Fruit fly (Drosophila melanogaster) whole organism, prepupa: ENCODE results near the gene CG5342.

Experiments used
- Blimp-1 ChIP-seq: fragments of 200-800 bp; sonication (Bioruptor generic); optimal IDR thresholded peaks from 3 replicates; lab custom pipeline; 2017; ENCODE audit warnings: missing biosample characterization, missing genetic modification characterization, mild to moderate bottlenecking, moderate library complexity, missing genetic modification reagents
- CG10631 ChIP-seq: fragments of 200-800 bp; sonication (Bioruptor generic); optimal IDR thresholded peaks from 2 replicates; lab custom pipeline; 2016; ENCODE audit warnings: missing biosample characterization, missing genetic modification characterization
- CG11762 ChIP-seq: fragments of 200-800 bp; sonication (Bioruptor generic); optimal IDR thresholded peaks from 3 replicates; lab custom pipeline; 2016; ENCODE audit warnings: missing biosample characterization, missing genetic modification characterization; ENCODE audit not compliant: insufficient read depth
- CG11902 ChIP-seq: fragments of 200-800 bp; sonication (Bioruptor generic); optimal IDR thresholded peaks from 3 replicates; lab custom pipeline; 2016; ENCODE audit warnings: missing biosample characterization, missing genetic modification characterization
- CG15336 ChIP-seq: fragments of 200-800 bp; sonication (Bioruptor generic); IDR thresholded peaks from 2 replicates; pipeline ENCODE4 v1.3.6; 2022; ENCODE audit warnings: missing biosample characterization, missing genetic modification characterization
- CG1621 ChIP-seq: fragments of 200-800 bp; sonication (Bioruptor generic); optimal IDR thresholded peaks from 3 replicates; lab custom pipeline; 2018; ENCODE audit warnings: missing biosample characterization, mild to moderate bottlenecking, missing genetic modification characterization
- CG16779 ChIP-seq: fragments of 200-800 bp; sonication (Bioruptor generic); optimal IDR thresholded peaks from 3 replicates; lab custom pipeline; 2017; ENCODE audit warnings: missing biosample characterization, mild to moderate bottlenecking, missing genetic modification characterization
- CG3032 ChIP-seq: fragments of 200-800 bp; optimal IDR thresholded peaks from 2 replicates; lab custom pipeline; 2019; ENCODE audit warnings: missing biosample characterization, mild to moderate bottlenecking, missing genetic modification characterization, moderate library complexity
- CG32006 ChIP-seq: fragments of 200-800 bp; sonication (Bioruptor generic); optimal IDR thresholded peaks from 3 replicates; lab custom pipeline; 2017; ENCODE audit warnings: missing biosample characterization, mild to moderate bottlenecking, missing genetic modification characterization
- CG34406 ChIP-seq: fragments of 200-800 bp; sonication (Bioruptor generic); optimal IDR thresholded peaks from 3 replicates; lab custom pipeline; 2016; ENCODE audit warnings: missing biosample characterization, missing genetic modification characterization
- CG3919 ChIP-seq: fragments of 200-800 bp; sonication (Bioruptor generic); optimal IDR thresholded peaks from 3 replicates; lab custom pipeline; 2016; ENCODE audit warnings: missing biosample characterization, missing genetic modification characterization
- CG4318 ChIP-seq: fragments of 200-800 bp; sonication (Bioruptor generic); optimal IDR thresholded peaks from 3 replicates; lab custom pipeline; 2017; ENCODE audit warnings: missing biosample characterization, mild to moderate bottlenecking, missing genetic modification characterization
- CG6163 ChIP-seq: fragments of 200-800 bp; sonication (Bioruptor generic); IDR thresholded peaks from 3 replicates; pipeline ENCODE4 v1.3.6; 2022; ENCODE audit warnings: missing biosample characterization, missing genetic modification characterization
- CG6276 ChIP-seq: fragments of 200-800 bp; sonication (Bioruptor generic); optimal IDR thresholded peaks from 2 replicates; lab custom pipeline; 2017; ENCODE audit warnings: missing biosample characterization, mild to moderate bottlenecking, missing genetic modification characterization
- CG6808 ChIP-seq: fragments of 200-800 bp; sonication (Bioruptor generic); optimal IDR thresholded peaks from 3 replicates; lab custom pipeline; 2017; ENCODE audit warnings: missing biosample characterization, missing genetic modification characterization, mild to moderate bottlenecking, moderate library complexity, missing genetic modification reagents
- CG6854 ChIP-seq: fragments of 200-800 bp; sonication (Bioruptor generic); optimal IDR thresholded peaks from 2 replicates; lab custom pipeline; 2017; ENCODE audit warnings: missing biosample characterization, mild to moderate bottlenecking, missing genetic modification characterization
- CG7368 ChIP-seq: fragments of 200-800 bp; sonication (Bioruptor generic); optimal IDR thresholded peaks from 3 replicates; lab custom pipeline; 2016; ENCODE audit warnings: missing biosample characterization, missing genetic modification characterization
- CG8119 ChIP-seq: fragments of 200-800 bp; sonication (Bioruptor generic); IDR thresholded peaks from 3 replicates; pipeline ENCODE4 v1.3.6; 2022; ENCODE audit warnings: missing biosample characterization, missing genetic modification characterization
- CG8632 ChIP-seq: fragments of 200-800 bp; sonication (Bioruptor generic); optimal IDR thresholded peaks from 3 replicates; lab custom pipeline; 2016; ENCODE audit warnings: missing biosample characterization, missing genetic modification characterization
- CG9139 ChIP-seq: fragments of 200-800 bp; sonication (Bioruptor generic); optimal IDR thresholded peaks from 3 replicates; lab custom pipeline; 2017; ENCODE audit warnings: missing biosample characterization, mild to moderate bottlenecking, missing genetic modification characterization
- Eip75B ChIP-seq: fragments of 200-800 bp; sonication (Bioruptor generic); optimal IDR thresholded peaks from 3 replicates; lab custom pipeline; 2016; ENCODE audit warnings: missing biosample characterization, missing genetic modification characterization
- Eip78C ChIP-seq: fragments of 200-800 bp; sonication (Bioruptor generic); peaks from one replicate; lab custom pipeline; 2016; ENCODE audit warnings: missing biosample characterization, missing genetic modification characterization
- Eip93F ChIP-seq: fragments of 200-800 bp; sonication (Bioruptor generic); optimal IDR thresholded peaks from 2 replicates; lab custom pipeline; 2016; ENCODE audit warnings: missing biosample characterization, mild to moderate bottlenecking, missing genetic modification characterization
- Ets21C ChIP-seq: fragments of 200-800 bp; sonication (Bioruptor generic); optimal IDR thresholded peaks from 3 replicates; lab custom pipeline; 2016; ENCODE audit warnings: missing biosample characterization, missing genetic modification characterization
- Ets96B ChIP-seq: fragments of 200-800 bp; optimal IDR thresholded peaks from 2 replicates; lab custom pipeline; 2019; ENCODE audit warnings: missing biosample characterization, mild to moderate bottlenecking, missing genetic modification characterization, moderate library complexity
- Hr38 ChIP-seq: sonication (Bioruptor generic); optimal IDR thresholded peaks from 2 replicates; lab custom pipeline; 2016; ENCODE audit warnings: missing biosample characterization, missing genetic modification characterization
- Lpt ChIP-seq: fragments of 200-800 bp; sonication (Bioruptor generic); optimal IDR thresholded peaks from 3 replicates; lab custom pipeline; 2016; ENCODE audit warnings: missing biosample characterization, missing genetic modification characterization
- Met ChIP-seq: fragments of 200-800 bp; sonication (Bioruptor generic); optimal IDR thresholded peaks from 3 replicates; lab custom pipeline; 2016; ENCODE audit warnings: missing biosample characterization, missing genetic modification characterization
- Smox ChIP-seq: fragments of 200-800 bp; sonication (Bioruptor generic); optimal IDR thresholded peaks from 3 replicates; lab custom pipeline; 2016; ENCODE audit warnings: missing biosample characterization, missing genetic modification characterization
- Sox102F ChIP-seq: fragments of 200-800 bp; sonication (Bioruptor generic); optimal IDR thresholded peaks from 2 replicates; lab custom pipeline; 2016; ENCODE audit warnings: missing biosample characterization, mild to moderate bottlenecking, missing genetic modification characterization
- Sox14 ChIP-seq: fragments of 200-800 bp; sonication (Bioruptor generic); optimal IDR thresholded peaks from 3 replicates; lab custom pipeline; 2016; ENCODE audit warnings: missing biosample characterization, missing genetic modification characterization
- achi ChIP-seq: fragments of 200-800 bp; sonication (Bioruptor generic); optimal IDR thresholded peaks from 3 replicates; lab custom pipeline; 2016; ENCODE audit warnings: missing biosample characterization, missing genetic modification characterization
- eg ChIP-seq: fragments of 200-800 bp; sonication (Bioruptor generic); IDR thresholded peaks from 3 replicates; pipeline ENCODE4 v1.3.6; 2022; ENCODE audit warnings: missing biosample characterization, missing genetic modification characterization
- esn ChIP-seq: fragments of 200-800 bp; sonication (Bioruptor generic); optimal IDR thresholded peaks from 2 replicates; lab custom pipeline; 2016; ENCODE audit warnings: missing biosample characterization, mild to moderate bottlenecking, missing genetic modification characterization, moderate library complexity
- fd85E ChIP-seq: fragments of 200-800 bp; sonication (Bioruptor generic); optimal IDR thresholded peaks from 3 replicates; lab custom pipeline; 2016; ENCODE audit warnings: missing biosample characterization, missing genetic modification characterization
- fkh ChIP-seq: fragments of 200-800 bp; sonication (Bioruptor generic); optimal IDR thresholded peaks from 3 replicates; lab custom pipeline; 2017; ENCODE audit warnings: missing biosample characterization, mild to moderate bottlenecking, missing genetic modification characterization, moderate library complexity
- net ChIP-seq: fragments of 200-800 bp; sonication (Bioruptor generic); optimal IDR thresholded peaks from 3 replicates; lab custom pipeline; 2016; ENCODE audit warnings: missing biosample characterization, missing genetic modification characterization
- pdm3 ChIP-seq: fragments of 200-800 bp; sonication (Bioruptor generic); optimal IDR thresholded peaks from 3 replicates; lab custom pipeline; 2016; ENCODE audit warnings: missing biosample characterization, missing genetic modification characterization
- salr ChIP-seq, 2 experiments: fragments of 200-800 bp; sonication (Bioruptor generic); optimal IDR thresholded peaks; 3 replicates each; lab custom pipeline; 2016 to 2018; ENCODE audit warnings: missing biosample characterization in 2 of 2, missing genetic modification characterization in 2 of 2, mild to moderate bottlenecking in 1 of 2
- ss ChIP-seq, 2 experiments: fragments of 200-800 bp; sonication (Bioruptor generic); optimal IDR thresholded peaks; 2 replicates in 1 of 2; 3 replicates in 1 of 2; lab custom pipeline; 2017 to 2018; ENCODE audit warnings: mild to moderate bottlenecking in 2 of 2, missing biosample characterization in 2 of 2, missing genetic modification characterization in 2 of 2, moderate library complexity in 1 of 2
- svp ChIP-seq: fragments of 200-800 bp; sonication (Bioruptor generic); peaks from one replicate; lab custom pipeline; 2016; ENCODE audit warnings: missing biosample characterization, missing genetic modification characterization
- topi ChIP-seq: fragments of 200-800 bp; sonication (Bioruptor generic); optimal IDR thresholded peaks from 3 replicates; lab custom pipeline; 2016; ENCODE audit warnings: missing biosample characterization, missing genetic modification characterization
- vri ChIP-seq: fragments of 200-800 bp; sonication (Bioruptor generic); optimal IDR thresholded peaks from 3 replicates; lab custom pipeline; 2016; ENCODE audit warnings: missing biosample characterization, mild to moderate bottlenecking, missing genetic modification characterization

The CG5342 gene

DNA sequence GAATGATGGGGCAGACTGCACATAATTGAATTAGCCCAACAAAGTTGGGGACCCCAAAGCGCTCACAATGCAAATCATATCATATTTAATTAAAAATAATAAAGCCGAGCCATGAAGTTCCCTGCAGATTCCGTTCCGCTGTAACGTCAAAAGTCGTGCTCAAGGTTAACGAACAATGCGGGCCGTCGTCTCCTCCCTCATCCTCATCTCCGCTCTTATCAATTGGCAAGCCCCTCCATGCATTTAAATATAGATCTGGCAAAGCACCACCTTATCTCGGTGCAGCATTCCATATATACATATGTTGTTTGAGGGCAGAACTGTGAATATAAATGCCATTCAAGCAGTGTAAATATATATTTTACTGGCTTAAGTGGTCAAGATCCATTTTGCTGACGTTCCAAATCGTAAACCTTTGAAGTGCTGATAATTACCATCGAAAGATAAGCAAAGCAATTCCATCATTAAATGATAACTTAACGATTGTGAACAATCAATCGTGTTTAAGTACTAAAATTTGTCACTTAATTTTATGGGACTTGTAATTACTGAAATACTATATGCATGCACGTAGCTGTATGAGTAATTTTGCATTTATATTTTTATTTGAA lies 13.7 kb upstream of the CG5342 start:
- TF ChIP-seq svp (GFP tag; lab: Kevin White, UChicago) (peak; percentile 96), Blimp-1 (GFP tag; lab: Kevin White, UChicago) (no peak), vri (peak; percentile 32), Sox14 (GFP tag; lab: Kevin White, UChicago) (no peak), Eip93F (GFP tag; lab: Kevin White, UChicago) (peak; percentile 12), Eip78C (GFP tag; lab: Kevin White, UChicago) (peak; percentile 18), Sox102F (GFP tag; lab: Kevin White, UChicago) (peak; percentile 0), esn (GFP tag; lab: Kevin White, UChicago) (no peak)

DNA sequence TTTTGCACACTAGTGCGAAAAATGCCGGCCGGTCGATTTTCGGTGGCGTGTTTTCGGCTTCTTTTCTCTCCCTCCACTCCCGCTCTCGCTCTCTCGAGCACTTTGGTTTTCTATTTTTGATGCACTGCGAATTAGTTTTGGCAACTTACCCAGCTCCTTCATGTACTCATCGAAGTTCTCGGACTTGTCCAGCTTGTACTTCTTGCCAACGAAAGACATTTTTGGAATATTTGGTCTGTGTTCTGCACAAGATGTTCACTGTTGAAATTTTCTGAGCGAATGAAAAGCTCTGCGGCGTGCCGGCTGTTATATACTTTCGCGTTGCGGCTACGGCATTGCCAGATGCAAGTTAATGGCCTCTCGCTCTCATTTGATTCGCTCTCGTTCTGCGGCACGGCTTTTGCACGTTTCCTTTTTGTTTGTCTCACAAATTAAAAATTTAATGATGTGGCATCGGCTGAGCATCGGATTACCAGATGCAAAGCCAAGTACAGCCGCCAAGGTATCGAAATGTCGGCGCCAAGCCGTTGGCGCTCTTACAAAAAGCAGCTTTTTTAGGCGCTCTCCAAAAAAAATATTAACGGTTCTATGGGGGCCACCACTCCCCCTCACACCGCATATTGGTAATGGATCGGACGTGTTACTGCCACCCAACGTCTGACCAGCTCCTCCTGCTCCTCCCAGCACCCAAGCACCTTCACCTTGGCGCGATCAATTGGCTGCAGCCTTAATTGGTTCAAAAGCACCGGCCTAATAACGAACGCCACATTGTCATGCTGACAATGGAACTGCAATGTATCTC lies 11.7 kb upstream of the CG5342 start, which contains the start of the genes fabp and sea:
Gene fabp (minus strand): TSS at position 286 of the 802 bp plus-strand sequence.
Gene sea (minus strand): TSS at position 286 of the 802 bp plus-strand sequence.
- TF ChIP-seq CG16779 (tag; lab: Kevin White, UChicago) (peak; percentile 39), CG4318 (GFP tag; lab: Kevin White, UChicago) (no peak), CG8632 (no peak), Ets21C (GFP tag; lab: Kevin White, UChicago) (no peak), Ets96B (tag; lab: Kevin White, UChicago) (no peak), Sox102F (GFP tag; lab: Kevin White, UChicago) (peak; percentile 67), pdm3 (GFP tag; lab: Kevin White, UChicago) (peak; percentile 26), achi (GFP tag; lab: Kevin White, UChicago) (peak; percentile 9), CG1621 (tag; lab: Kevin White, UChicago) (peak; percentile 13), fd85E (GFP tag; lab: Kevin White, UChicago) (peak; percentile 46), fkh (no peak), Smox (no peak), salr (GFP tag; optimal IDR thresholded peaks at IDR 0.05; lab: Kevin White, UChicago) (peak in 1 of 2 experiments; percentile 9), CG9139 (GFP tag; lab: Kevin White, UChicago) (peak; percentile 20), net (GFP tag; lab: Kevin White, UChicago) (peak; percentile 33), CG6808 (peak; percentile 44), CG6276 (GFP tag; lab: Kevin White, UChicago) (peak; percentile 39), Sox14 (GFP tag; lab: Kevin White, UChicago) (no peak), eg (GFP tag; lab: Robert Waterston, UW) (peak; percentile 53; the same call in 1 of the 3 replicates), CG3032 (tag; lab: Kevin White, UChicago) (peak; percentile 2), Eip93F (GFP tag; lab: Kevin White, UChicago) (no peak), CG7368 (GFP tag; lab: Kevin White, UChicago) (no peak), CG6163 (GFP tag; lab: Robert Waterston, UW) (peak; percentile 54; the same call in 1 of the 3 replicates), esn (GFP tag; lab: Kevin White, UChicago) (peak; percentile 49), CG11762 (GFP tag; lab: Kevin White, UChicago) (no peak), Met (GFP tag; lab: Kevin White, UChicago) (peak; percentile 6), CG8119 (GFP tag; lab: Robert Waterston, UW) (peak; percentile 50; the same call in 1 of the 3 replicates), Hr38 (no peak), CG34406 (no peak), CG10631 (GFP tag; lab: Kevin White, UChicago) (no peak), CG6854 (GFP tag; lab: Kevin White, UChicago) (peak; percentile 42), Eip75B (GFP tag; lab: Kevin White, UChicago) (peak; percentile 21), CG32006 (no peak), CG11902 (GFP tag; lab: Kevin White, UChicago) (no peak), vri (peak; percentile 66), topi (GFP tag; lab: Kevin White, UChicago) (peak; percentile 48), Eip78C (GFP tag; lab: Kevin White, UChicago) (peak; percentile 60), CG15336 (GFP tag; lab: Robert Waterston, UW) (peak; percentile 50; the same call in 1 of the 2 replicates), Lpt (GFP tag; lab: Kevin White, UChicago) (no peak), ss (GFP tag; optimal IDR thresholded peaks at IDR 0.05; lab: Kevin White, UChicago) (peak; percentile 27 to 46), CG3919 (GFP tag; lab: Kevin White, UChicago) (peak; percentile 50)
